Worm (Caenorhabditis elegans) whole organism, L3 larva: Measurements from ENCODE around the gene srw-113.

Experiments used
- R02D3.7 ChIP-seq: fragments of 150-350 bp; optimal IDR thresholded peaks from 2 replicates; lab custom pipeline; 2014; ENCODE audit warnings: missing biosample characterization, missing genetic modification characterization
- ceh-16 ChIP-seq: sonication (generic microtip); optimal IDR thresholded peaks from 2 replicates; lab custom pipeline; 2017; ENCODE audit warnings: missing biosample characterization, missing genetic modification characterization
- ceh-28 ChIP-seq: fragments of 150-350 bp; optimal IDR thresholded peaks from 2 replicates; lab custom pipeline; 2014; ENCODE audit warnings: missing biosample characterization, missing genetic modification reagents, missing genetic modification characterization
- ceh-9 ChIP-seq: sonication (generic microtip); optimal IDR thresholded peaks from 2 replicates; lab custom pipeline; 2018; ENCODE audit warnings: missing biosample characterization, missing genetic modification characterization
- egl-27 ChIP-seq: sonication (generic microtip); optimal IDR thresholded peaks from 4 replicates; lab custom pipeline; 2017; ENCODE audit warnings: missing biosample characterization, missing genetic modification reagents, missing genetic modification characterization
- elt-2 ChIP-seq: sonication (generic microtip); optimal IDR thresholded peaks from 2 replicates; lab custom pipeline; 2016; ENCODE audit warnings: missing genetic modification reagents, mild to moderate bottlenecking, missing genetic modification characterization, missing compliant biosample characterization
- elt-3 ChIP-seq, 3 experiments: fragments of 150-350 bp in 1 of 3; sonication (generic microtip) in 2 of 3; optimal IDR thresholded peaks; 2 replicates in 2 of 3; 4 replicates in 1 of 3; lab custom pipeline; 2014 to 2017; ENCODE audit warnings: missing biosample characterization in 3 of 3, missing genetic modification characterization in 3 of 3
- eor-1 ChIP-seq, 2 experiments: fragments of 150-350 bp; optimal IDR thresholded peaks; 2 replicates each; lab custom pipeline; 2014 to 2018; ENCODE audit warnings: missing biosample characterization in 2 of 2, missing genetic modification characterization in 2 of 2
- fkh-2 ChIP-seq: fragments of 150-350 bp; optimal IDR thresholded peaks from 2 replicates; lab custom pipeline; 2014; ENCODE audit warnings: missing biosample characterization, missing genetic modification reagents, missing genetic modification characterization
- fos-1 ChIP-seq: fragments of 150-350 bp; optimal IDR thresholded peaks from 2 replicates; lab custom pipeline; 2014; ENCODE audit warnings: missing biosample characterization, missing genetic modification characterization
- jun-1 ChIP-seq: fragments of 150-350 bp; optimal IDR thresholded peaks from 2 replicates; lab custom pipeline; 2014; ENCODE audit warnings: missing biosample characterization, missing genetic modification reagents, missing genetic modification characterization
- lin-39 ChIP-seq: fragments of 150-350 bp; optimal IDR thresholded peaks from 2 replicates; lab custom pipeline; 2018; ENCODE audit warnings: missing biosample characterization, missing genetic modification reagents, missing genetic modification characterization
- mdl-1 ChIP-seq: fragments of 150-350 bp; optimal IDR thresholded peaks from 2 replicates; lab custom pipeline; 2014; ENCODE audit warnings: missing biosample characterization, missing genetic modification characterization
- mml-1 ChIP-seq: fragments of 150-350 bp; sonication (generic microtip); optimal IDR thresholded peaks from 3 replicates; lab custom pipeline; 2014; ENCODE audit warnings: missing biosample characterization, missing genetic modification characterization
- nfya-1 ChIP-seq: sonication (generic microtip); optimal IDR thresholded peaks from 2 replicates; lab custom pipeline; 2017; ENCODE audit warnings: missing genetic modification characterization, mild to moderate bottlenecking, missing compliant biosample characterization, antibody characterized with exemption, moderate library complexity; ENCODE audit not compliant: insufficient read depth
- nhr-11 ChIP-seq: fragments of 150-350 bp; optimal IDR thresholded peaks from 2 replicates; lab custom pipeline; 2014; ENCODE audit warnings: missing biosample characterization, missing genetic modification characterization
- nhr-12 ChIP-seq: fragments of 150-350 bp; optimal IDR thresholded peaks from 2 replicates; lab custom pipeline; 2014; ENCODE audit warnings: missing biosample characterization, missing genetic modification characterization
- nhr-237 ChIP-seq: fragments of 150-350 bp; optimal IDR thresholded peaks from 2 replicates; lab custom pipeline; 2014; ENCODE audit warnings: missing biosample characterization, missing genetic modification characterization
- nhr-25 ChIP-seq: sonication (generic microtip); optimal IDR thresholded peaks from 2 replicates; lab custom pipeline; 2017; ENCODE audit warnings: missing biosample characterization, missing genetic modification characterization
- nhr-28 ChIP-seq: fragments of 150-350 bp; optimal IDR thresholded peaks from 2 replicates; lab custom pipeline; 2014; ENCODE audit warnings: missing biosample characterization, missing genetic modification characterization
- nhr-43 ChIP-seq: sonication (generic microtip); optimal IDR thresholded peaks from 2 replicates; lab custom pipeline; 2016; ENCODE audit warnings: mild to moderate bottlenecking, missing genetic modification characterization, missing compliant biosample characterization; ENCODE audit not compliant: poor library complexity, severe bottlenecking
- nhr-67 ChIP-seq: fragments of 150-350 bp; optimal IDR thresholded peaks from 2 replicates; lab custom pipeline; 2014; ENCODE audit warnings: missing biosample characterization, missing genetic modification characterization
- nhr-76 ChIP-seq: fragments of 150-350 bp; sonication (generic microtip); optimal IDR thresholded peaks from 5 replicates; lab custom pipeline; 2014; ENCODE audit warnings: missing biosample characterization, missing genetic modification characterization
- nhr-77 ChIP-seq: fragments of 150-350 bp; optimal IDR thresholded peaks from 2 replicates; lab custom pipeline; 2014; ENCODE audit warnings: missing biosample characterization, missing genetic modification characterization
- pha-4 ChIP-seq: fragments of 150-350 bp; optimal IDR thresholded peaks from 2 replicates; lab custom pipeline; 2014; ENCODE audit warnings: missing biosample characterization, missing genetic modification reagents, missing genetic modification characterization
- sea-2 ChIP-seq: fragments of 150-350 bp; sonication (generic microtip); optimal IDR thresholded peaks from 4 replicates; lab custom pipeline; 2014; ENCODE audit warnings: missing biosample characterization, missing genetic modification reagents, missing genetic modification characterization
- skn-1 ChIP-seq: fragments of 150-350 bp; optimal IDR thresholded peaks from 2 replicates; lab custom pipeline; 2014; ENCODE audit warnings: missing biosample characterization, missing genetic modification characterization
- snpc-4 ChIP-seq: fragments of 150-350 bp; optimal IDR thresholded peaks from 2 replicates; lab custom pipeline; 2014; ENCODE audit warnings: missing biosample characterization, missing genetic modification characterization
- tbx-2 ChIP-seq: sonication (generic microtip); optimal IDR thresholded peaks from 2 replicates; lab custom pipeline; 2016; ENCODE audit warnings: mild to moderate bottlenecking, missing genetic modification characterization, missing compliant biosample characterization
- unc-62 ChIP-seq: fragments of 150-350 bp; sonication (generic microtip); optimal IDR thresholded peaks from 4 replicates; lab custom pipeline; 2014; ENCODE audit warnings: missing biosample characterization, missing genetic modification reagents, missing genetic modification characterization
- zag-1 ChIP-seq: fragments of 150-350 bp; optimal IDR thresholded peaks from 2 replicates; lab custom pipeline; 2014; ENCODE audit warnings: missing biosample characterization, missing genetic modification characterization
- ztf-11 ChIP-seq: fragments of 150-350 bp; optimal IDR thresholded peaks from 2 replicates; lab custom pipeline; 2014; ENCODE audit warnings: missing biosample characterization, missing genetic modification characterization

Gene srw-113

DNA sequence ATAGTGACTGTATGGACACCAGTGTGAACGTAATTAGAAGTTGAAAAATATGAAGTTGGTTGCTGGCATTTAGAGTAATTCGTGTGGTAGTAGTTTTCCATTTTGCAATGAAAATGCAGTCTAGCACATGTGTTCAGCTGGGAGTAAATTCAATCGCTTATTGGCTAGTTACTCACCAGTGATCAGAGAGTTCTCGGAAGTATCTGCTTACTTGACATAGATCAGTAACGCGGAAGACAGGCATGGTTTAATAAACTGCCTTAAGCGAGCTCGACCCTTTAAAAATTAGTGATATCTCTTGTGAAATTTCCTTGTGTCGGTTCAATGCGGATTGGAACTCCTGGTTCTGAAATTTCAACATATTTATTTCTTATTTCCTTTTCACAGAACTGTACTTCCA is 43.3 kb downstream of the srw-113 start, which contains the start of gene srh-52:
Gene srh-52 (minus strand): TSS at position 101 of the 400 bp plus-strand sequence.
- TF ChIP-seq elt-3 (tag; optimal IDR thresholded peaks at IDR 0.05; lab: Kevin White, UChicago), result no peak
- no peak for TF ChIP-seq nhr-43 (tag; lab: Kevin White, UChicago)
- TF ChIP-seq elt-2 (tag; lab: Kevin White, UChicago), result no peak
- no peak for TF ChIP-seq unc-62
- no peak for TF ChIP-seq fos-1 (tag; lab: Kevin White, UChicago)
- TF ChIP-seq nhr-67 (tag; lab: Kevin White, UChicago), result no peak
- no peak for TF ChIP-seq ceh-16
- TF ChIP-seq, all 47 proteins: peak for 0

DNA sequence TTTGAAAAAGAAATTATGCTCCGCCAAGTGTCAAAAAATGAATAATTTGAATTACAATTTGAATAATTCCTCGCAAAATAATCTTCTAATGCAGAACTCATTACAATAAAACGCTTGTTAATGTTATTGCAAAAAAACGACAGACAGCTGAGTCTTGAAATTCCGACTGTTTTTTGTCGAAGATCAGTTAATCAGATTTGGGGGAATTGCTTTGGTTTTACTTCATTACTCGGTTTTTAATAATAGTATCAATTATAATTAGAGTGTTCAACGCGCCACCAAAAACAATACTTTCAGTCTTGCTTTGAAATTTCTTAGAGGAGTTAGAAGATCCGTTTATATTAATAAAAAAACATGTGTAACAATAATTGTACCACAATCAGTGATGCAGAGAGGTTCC is 45.0 kb downstream of the srw-113 start, which contains the start of gene srh-122:
Gene srh-122 (minus strand): TSS at position 101 of the 400 bp plus-strand sequence.
- no peak for TF ChIP-seq ceh-9 (tag; lab: Kevin White, UChicago)
- TF ChIP-seq sea-2 (GFP tag; lab: Kevin White, UChicago), result no peak
- TF ChIP-seq elt-3 (tag; optimal IDR thresholded peaks at IDR 0.05; lab: Kevin White, UChicago), result no peak
- no peak for TF ChIP-seq ceh-28 (tag; lab: Kevin White, UChicago)
- TF ChIP-seq nhr-11 (tag; lab: Kevin White, UChicago), result no peak
- no peak for TF ChIP-seq fkh-2 (tag; lab: Kevin White, UChicago)
- no peak for TF ChIP-seq nhr-12 (tag; lab: Kevin White, UChicago)
- no peak for TF ChIP-seq zag-1 (tag; lab: Kevin White, UChicago)
- no peak for TF ChIP-seq nhr-77
- no peak for TF ChIP-seq ztf-11 (tag; lab: Kevin White, UChicago)
- TF ChIP-seq nfya-1 (tag; lab: Kevin White, UChicago), result no peak
- no peak for TF ChIP-seq jun-1
- TF ChIP-seq fos-1 (tag; lab: Kevin White, UChicago), result no peak
- no peak for TF ChIP-seq nhr-237
- no peak for TF ChIP-seq pha-4
- TF ChIP-seq snpc-4 (tag; lab: Kevin White, UChicago), result no peak
- TF ChIP-seq R02D3.7 (tag; lab: Kevin White, UChicago), result no peak
- no peak for TF ChIP-seq nhr-76 (tag; lab: Kevin White, UChicago)
- TF ChIP-seq, all 47 proteins: peak for 0

DNA sequence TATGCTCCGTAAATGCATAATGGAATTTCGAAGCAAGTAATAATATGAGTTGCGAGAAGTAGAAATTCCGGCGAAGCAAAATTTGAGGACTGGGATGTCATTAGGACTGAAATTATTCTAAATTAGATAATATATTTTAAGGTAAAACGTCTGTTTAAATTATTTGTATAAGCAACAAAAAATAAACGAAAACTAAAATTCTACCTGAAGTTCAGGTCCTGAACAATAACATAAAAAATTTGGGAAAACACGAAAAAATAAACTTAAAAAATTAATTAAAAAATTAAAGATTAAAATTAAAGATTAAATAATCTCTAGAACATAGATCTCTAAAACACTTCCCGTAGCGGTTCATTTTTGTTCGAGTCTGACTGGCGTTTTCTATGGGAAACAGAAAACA is 46.9 kb downstream of the srw-113 start, which contains the start of gene srh-251:
Gene srh-251 (minus strand): TSS at position 101 of the 400 bp plus-strand sequence.
- TF ChIP-seq ceh-28 (tag; lab: Kevin White, UChicago), result no peak
- TF ChIP-seq ceh-9 (tag; lab: Kevin White, UChicago), result no peak
- TF ChIP-seq skn-1 (tag; lab: Kevin White, UChicago), result no peak
- TF ChIP-seq mdl-1 (tag; lab: Kevin White, UChicago), result no peak
- TF ChIP-seq mml-1 (tag; lab: Kevin White, UChicago), result no peak
- no peak for TF ChIP-seq nfya-1 (tag; lab: Kevin White, UChicago)
- TF ChIP-seq lin-39, result no peak
- no peak for TF ChIP-seq nhr-11 (tag; lab: Kevin White, UChicago)
- TF ChIP-seq nhr-43 (tag; lab: Kevin White, UChicago), result no peak
- no peak for TF ChIP-seq fos-1 (tag; lab: Kevin White, UChicago)
- TF ChIP-seq nhr-25, result no peak
- no peak for TF ChIP-seq sea-2 (GFP tag; lab: Kevin White, UChicago)
- TF ChIP-seq elt-3 (tag; optimal IDR thresholded peaks at IDR 0.05; lab: Kevin White, UChicago), result no peak

DNA sequence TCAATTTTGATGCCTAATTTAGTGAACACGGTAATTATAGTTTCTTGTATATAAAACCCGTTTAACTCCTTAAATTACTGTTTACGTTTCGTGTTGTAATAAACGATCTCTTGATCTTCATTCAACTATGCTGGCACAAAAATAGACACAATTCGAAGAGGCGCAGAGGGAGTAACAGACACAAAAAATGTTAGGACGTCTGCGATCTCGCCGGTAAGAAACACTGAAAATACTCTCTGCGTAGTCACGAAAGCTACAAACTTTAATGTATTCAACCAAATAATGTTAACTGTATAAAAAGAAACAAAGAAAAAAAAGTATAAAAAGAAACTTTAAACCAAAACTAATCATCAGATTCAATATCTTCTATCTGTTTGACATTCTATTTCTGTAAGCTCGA is 47.9 kb downstream of the srw-113 start, which contains the start of gene dhs-23:
Gene dhs-23 (plus strand): TSS at position 363 of the 400 bp plus-strand sequence.
- no peak for TF ChIP-seq nhr-28 (tag; lab: Kevin White, UChicago)
- no peak for TF ChIP-seq lin-39
- no peak for TF ChIP-seq tbx-2 (tag; lab: Kevin White, UChicago)
- no peak for TF ChIP-seq eor-1 (tag; optimal IDR thresholded peaks at IDR 0.05; lab: Kevin White, UChicago)
- TF ChIP-seq elt-3 (tag; optimal IDR thresholded peaks at IDR 0.05; lab: Kevin White, UChicago), result no peak

DNA sequence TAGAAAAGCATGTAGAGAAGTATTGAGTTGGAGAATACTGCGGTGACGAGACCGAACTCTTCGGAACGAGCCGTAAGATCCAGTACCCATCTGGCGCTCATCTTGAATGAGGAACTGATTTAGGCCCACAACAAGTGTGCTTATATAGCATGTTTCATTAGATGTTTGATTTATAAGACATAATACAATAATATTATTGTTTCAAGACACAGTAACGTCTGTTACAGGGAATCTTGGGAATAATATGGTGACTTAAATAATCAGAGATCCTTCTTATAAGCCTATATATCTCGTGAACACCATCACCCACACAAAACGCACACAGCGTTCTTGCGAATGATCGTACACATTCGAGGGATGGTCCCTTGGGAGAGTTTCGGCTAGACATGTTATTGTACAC is 50.8 kb downstream of the srw-113 start, which contains the start of gene str-88:
Gene str-88 (minus strand): TSS at position 101 of the 400 bp plus-strand sequence.
- TF ChIP-seq nhr-76 (tag; lab: Kevin White, UChicago) (no peak), mml-1 (tag; lab: Kevin White, UChicago) (no peak), egl-27 (tag; lab: Kevin White, UChicago) (no peak), fos-1 (tag; lab: Kevin White, UChicago) (no peak)
